Worm (Caenorhabditis elegans): ENCODE data around the gene him-18.

DNA sequence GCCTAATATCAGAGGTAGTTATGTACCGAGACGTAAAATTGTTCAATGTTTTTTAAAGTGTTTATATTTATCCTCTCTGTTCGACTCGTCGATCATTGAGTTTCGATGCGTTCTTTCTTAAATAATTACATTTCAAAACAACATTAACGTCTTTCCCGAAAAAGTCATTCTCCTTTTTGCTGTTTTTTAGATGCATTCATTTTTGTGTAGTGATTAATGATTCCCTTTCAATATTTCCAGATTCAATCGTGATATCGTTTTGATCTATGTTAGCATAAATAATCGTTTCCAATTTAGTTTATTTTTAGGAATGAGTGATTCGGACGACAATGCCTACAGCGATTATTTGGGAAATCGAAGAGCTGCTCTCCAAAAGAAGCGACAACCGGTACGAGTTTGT lies 21.3 kb downstream of the him-18 start, which contains the start of gene T04A8.8:
- TF ChIP-seq T22C8.4 (GFP tag; IDR thresholded peaks at IDR 0.05) (no peak), ztf-23 (GFP tag; IDR thresholded peaks at IDR 0.05) (no peak), cog-1 (tag; optimal IDR thresholded peaks at IDR 0.05) (no peak), ref-1 (GFP tag; conservative IDR thresholded peaks at IDR 0.05) (no peak), ztf-29 (GFP tag; IDR thresholded peaks at IDR 0.05) (no peak), tab-1 (GFP tag; IDR thresholded peaks at IDR 0.05) (no peak), flt-1 (GFP tag; IDR thresholded peaks at IDR 0.05) (no peak)

Measured in whole organism, midembryonic.